Fruit fly (Drosophila melanogaster) whole organism, pupa: ENCODE results near the gene Atpalpha.

Experiments
- CG10348 ChIP-seq: fragments of 200-800 bp; sonication (Bioruptor generic); IDR thresholded peaks from 2 replicates; pipeline ENCODE4 v1.3.6; 2022; ENCODE audit warnings: missing biosample characterization, missing genetic modification characterization
- CG34367 ChIP-seq: fragments of 200-800 bp; sonication (Bioruptor generic); optimal IDR thresholded peaks from 2 replicates; lab custom pipeline; 2018; ENCODE audit warnings: missing biosample characterization, mild to moderate bottlenecking, missing genetic modification characterization
- CG4496 ChIP-seq: fragments of 200-800 bp; sonication (Bioruptor generic); IDR thresholded peaks from 3 replicates; pipeline ENCODE4 v1.3.6; 2022; ENCODE audit warnings: missing biosample characterization, missing genetic modification characterization
- CG8301 ChIP-seq: fragments of 200-800 bp; sonication (Bioruptor generic); optimal IDR thresholded peaks from 2 replicates; lab custom pipeline; 2018; ENCODE audit warnings: missing biosample characterization, mild to moderate bottlenecking, missing genetic modification characterization
- rn ChIP-seq: fragments of 200-800 bp; sonication (Bioruptor generic); IDR thresholded peaks from 2 replicates; pipeline ENCODE4 v1.3.6; 2022; ENCODE audit warnings: missing biosample characterization, missing genetic modification characterization

dm6 chr3R:20998319-20998718 is 49.8 kb downstream of the Atpalpha start:
- TF ChIP-seq rn (GFP tag; lab: Robert Waterston, UW) = no peak
- no peak for TF ChIP-seq CG10348
- no peak for TF ChIP-seq CG8301
- no peak for TF ChIP-seq CG34367 (tag; lab: Kevin White, UChicago)
- TF ChIP-seq CG4496 = no peak
